Fruit fly (Drosophila melanogaster): Measurements from ENCODE around the gene Nmd3.

The Nmd3 gene

dm6 chrX:2138417-2138816, 46.1 kb downstream of the Nmd3 start (continued):
- no peak for TF ChIP-seq CG17612 (GFP tag; IDR thresholded peaks at IDR 0.05)
- TF ChIP-seq H15 (GFP tag; IDR thresholded peaks at IDR 0.05): no peak
- no peak for TF ChIP-seq CG18011 (GFP tag; optimal IDR thresholded peaks at IDR 0.05)
- TF ChIP-seq lmd (GFP tag; IDR thresholded peaks at IDR 0.05): no peak
- TF ChIP-seq aop (GFP tag; IDR thresholded peaks at IDR 0.05): no peak
- TF ChIP-seq CG10462 (GFP tag; optimal IDR thresholded peaks at IDR 0.05): no peak
- TF ChIP-seq CG18599 (GFP tag; optimal IDR thresholded peaks at IDR 0.05): peak; percentile 13
- TF ChIP-seq CG8924 (tag; optimal IDR thresholded peaks at IDR 0.05): no peak
- no peak for TF ChIP-seq oc (tag; optimal IDR thresholded peaks at IDR 0.05)
- peak; percentile 88 for TF ChIP-seq cad (GFP tag; optimal IDR thresholded peaks at IDR 0.05)
- peak; percentile 94 for TF ChIP-seq CG4360 (GFP tag; IDR thresholded peaks at IDR 0.05)
- no peak for TF ChIP-seq Mrtf (GFP tag; IDR thresholded peaks at IDR 0.05)
- TF ChIP-seq Oli (tag; optimal IDR thresholded peaks at IDR 0.05): no peak
- peak; percentile 51 for TF ChIP-seq CG15479 (GFP tag; optimal IDR thresholded peaks at IDR 0.05)
- TF ChIP-seq Nf-YC (tag; optimal IDR thresholded peaks at IDR 0.05): peak; percentile 80
- peak; percentile 95 for TF ChIP-seq abd-A (tag; optimal IDR thresholded peaks at IDR 0.05)
- peak; percentile 14 for TF ChIP-seq Med (GFP tag)
- TF ChIP-seq knrl (GFP tag; IDR thresholded peaks at IDR 0.05; ENCODE audit: partially characterized antibody): no peak
- peak; percentile 64; the same call in 2 of the 3 replicates for TF ChIP-seq Aef1 (GFP tag; IDR thresholded peaks at IDR 0.05)

dm6 chrX:2138342-2138416, 46.3 kb downstream of the Nmd3 start, which contains the start of gene ph-p:
Gene ph-p, minus strand, starts transcription at chrX:2138371.
- TF ChIP-seq chinmo (GFP tag; IDR thresholded peaks at IDR 0.05; ENCODE audit: partially characterized antibody) (0 out of 4 replicates have a peak, but pooled peaks have one; percentile 48), Hmr (GFP tag; optimal IDR thresholded peaks at IDR 0.05) (no peak)

- peak; percentile 98 for TF ChIP-seq sqz (GFP tag; optimal IDR thresholded peaks at IDR 0.05)
- TF ChIP-seq ATbp (GFP tag; optimal IDR thresholded peaks at IDR 0.05): peak; percentile 98
- TF ChIP-seq CG4854 (GFP tag; optimal IDR thresholded peaks at IDR 0.05): peak; percentile 96
- TF ChIP-seq pan (optimal IDR thresholded peaks at IDR 0.05): no peak
- peak in 1 of 2 experiments; percentile 99 for TF ChIP-seq pan (GFP tag; optimal IDR thresholded peaks at IDR 0.05 in 1 of 2, IDR thresholded peaks at IDR 0.05 in 1 of 2)
- peak; percentile 98 for TF ChIP-seq CG14441 (GFP tag; IDR thresholded peaks at IDR 0.05)
- peak; percentile 99 for TF ChIP-seq odd (GFP tag; optimal IDR thresholded peaks at IDR 0.05)
- peak; percentile 96 for TF ChIP-seq CG7357 (GFP tag; IDR thresholded peaks at IDR 0.05)
- TF ChIP-seq lilli (GFP tag; optimal IDR thresholded peaks at IDR 0.05): peak; percentile 99
- TF ChIP-seq fd3F (GFP tag; optimal IDR thresholded peaks at IDR 0.05): peak; percentile 99
- peak; percentile 87 for TF ChIP-seq NC2α (GFP tag; optimal IDR thresholded peaks at IDR 0.05)
- TF ChIP-seq CG9437 (GFP tag; optimal IDR thresholded peaks at IDR 0.05): peak; percentile 93
- TF ChIP-seq CG17361 (GFP tag; IDR thresholded peaks at IDR 0.05): peak; percentile 96
- TF ChIP-seq ken (GFP tag; IDR thresholded peaks at IDR 0.05): peak; percentile 96
- TF ChIP-seq twi (tag; optimal IDR thresholded peaks at IDR 0.05): peak; percentile 97
- peak; percentile 62 for TF ChIP-seq CG9876 (GFP tag; optimal IDR thresholded peaks at IDR 0.05)
- peak; percentile 99 for TF ChIP-seq so (GFP tag; IDR thresholded peaks at IDR 0.05)
- TF ChIP-seq Aef1 (GFP tag; IDR thresholded peaks at IDR 0.05): peak; percentile 98
- TF ChIP-seq CHES-1-like (GFP tag; optimal IDR thresholded peaks at IDR 0.05): peak; percentile 87
- TF ChIP-seq CG9609 (GFP tag; optimal IDR thresholded peaks at IDR 0.05): peak; percentile 91
- TF ChIP-seq Ravus (GFP tag; IDR thresholded peaks at IDR 0.05): peak; percentile 97
- peak; percentile 64 for TF ChIP-seq Scr (GFP tag; IDR thresholded peaks at IDR 0.05; ENCODE audit: partially characterized antibody)
- TF ChIP-seq eve (GFP tag; optimal IDR thresholded peaks at IDR 0.05): peak in 1 of 2 experiments; percentile 100
- peak; percentile 94 for TF ChIP-seq ERR (GFP tag; optimal IDR thresholded peaks at IDR 0.05)
- peak; percentile 98 for TF ChIP-seq E2f1 (GFP tag; IDR thresholded peaks at IDR 0.05)
- peak; percentile 78 for TF ChIP-seq CG8944 (GFP tag; optimal IDR thresholded peaks at IDR 0.05)
- peak; percentile 98 for TF ChIP-seq gsb (GFP tag; IDR thresholded peaks at IDR 0.05)
- TF ChIP-seq CG13123 (GFP tag; optimal IDR thresholded peaks at IDR 0.05): peak; percentile 97
- peak; percentile 96 for TF ChIP-seq CG5953 (GFP tag; IDR thresholded peaks at IDR 0.05)
- TF ChIP-seq CG14050 (GFP tag; IDR thresholded peaks at IDR 0.05): peak; percentile 98
Measured at dm6 chrX:2137587-2138341, 46.7 kb downstream of the Nmd3 start.

All from whole organism, embryonic.